Fruit fly (Drosophila melanogaster): ENCODE measurements around the gene CASK.

The CASK gene

dm6 chr3R:21834234-21835070 lies 12.0 kb upstream of the CASK start (continued):
- TF ChIP-seq bsh (GFP tag; optimal IDR thresholded peaks at IDR 0.05) (peak in 1 of 2 experiments; percentile 78), CG12219 (GFP tag; optimal IDR thresholded peaks at IDR 0.05) (peak; percentile 8), gfzf (GFP tag; optimal IDR thresholded peaks at IDR 0.05) (no peak), disco-r (GFP tag; optimal IDR thresholded peaks at IDR 0.05) (no peak), CG31388 (GFP tag; optimal IDR thresholded peaks at IDR 0.05) (no peak), CG2199 (GFP tag; IDR thresholded peaks at IDR 0.05) (no peak), Nf-YA (GFP tag; IDR thresholded peaks at IDR 0.05) (no peak), odd (GFP tag; optimal IDR thresholded peaks at IDR 0.05) (peak; percentile 40), CG11456 (GFP tag; IDR thresholded peaks at IDR 0.05) (no peak), z (GFP tag; IDR thresholded peaks at IDR 0.05) (no peak), CG2202 (tag; optimal IDR thresholded peaks at IDR 0.05) (peak; percentile 49), al (GFP tag; IDR thresholded peaks at IDR 0.05) (no peak), dm (GFP tag; optimal IDR thresholded peaks at IDR 0.05) (no peak), klu (GFP tag; IDR thresholded peaks at IDR 0.05) (no peak), sqz (GFP tag; optimal IDR thresholded peaks at IDR 0.05) (no peak), jumu (GFP tag; optimal IDR thresholded peaks at IDR 0.05) (no peak), CG1603 (tag; optimal IDR thresholded peaks at IDR 0.05) (peak; percentile 70), da (GFP tag; optimal IDR thresholded peaks at IDR 0.05) (no peak), CG10431 (GFP tag; optimal IDR thresholded peaks at IDR 0.05) (no peak), zfh1 (GFP tag; IDR thresholded peaks at IDR 0.05) (peak; percentile 60; the same call in 2 of the 3 replicates), CG7556 (GFP tag; optimal IDR thresholded peaks at IDR 0.05) (peak; percentile 45), CG18599 (GFP tag; optimal IDR thresholded peaks at IDR 0.05) (no peak), nerfin-2 (GFP tag; IDR thresholded peaks at IDR 0.05; ENCODE audit: partially characterized antibody) (no peak), CG7963 (GFP tag; IDR thresholded peaks at IDR 0.05; ENCODE audit: partially characterized antibody) (no peak), kay (GFP tag; optimal IDR thresholded peaks at IDR 0.05) (no peak), pan (optimal IDR thresholded peaks at IDR 0.05) (no peak), pan (GFP tag; optimal IDR thresholded peaks at IDR 0.05 in 1 of 2, IDR thresholded peaks at IDR 0.05 in 1 of 2) (no peak), CG15696 (tag; optimal IDR thresholded peaks at IDR 0.05) (no peak), Rfx (GFP tag; IDR thresholded peaks at IDR 0.05) (no peak), trh (GFP tag; optimal IDR thresholded peaks at IDR 0.05) (no peak), CG32532 (GFP tag; IDR thresholded peaks at IDR 0.05) (no peak; the same call in 1 of the 2 replicates), Eip74EF (GFP tag; optimal IDR thresholded peaks at IDR 0.05) (peak in 1 of 2 experiments; percentile 19), crol (GFP tag; IDR thresholded peaks at IDR 0.05) (peak; percentile 59), CG8388 (GFP tag; optimal IDR thresholded peaks at IDR 0.05) (peak; percentile 67), so (GFP tag; IDR thresholded peaks at IDR 0.05) (no peak), CG4617 (GFP tag; optimal IDR thresholded peaks at IDR 0.05; ENCODE audit: borderline replicate concordance) (no peak), pnt (GFP tag; optimal IDR thresholded peaks at IDR 0.05) (no peak), CG12071 (GFP tag; optimal IDR thresholded peaks at IDR 0.05) (no peak), vvl (GFP tag; IDR thresholded peaks at IDR 0.05) (peak; percentile 72), CG12659 (GFP tag; optimal IDR thresholded peaks at IDR 0.05) (peak; percentile 15), CG4282 (GFP tag; optimal IDR thresholded peaks at IDR 0.05) (no peak), Bgb (GFP tag; IDR thresholded peaks at IDR 0.05; ENCODE audit: partially characterized antibody) (no peak), Sin3A (optimal IDR thresholded peaks at IDR 0.05) (no peak), CG2116 (GFP tag; optimal IDR thresholded peaks at IDR 0.05) (no peak), nmo (GFP tag; optimal IDR thresholded peaks at IDR 0.05) (peak; percentile 59), Ets97D (GFP tag; optimal IDR thresholded peaks at IDR 0.05) (no peak), Dref (GFP tag; IDR thresholded peaks at IDR 0.05) (no peak), CG17186 (GFP tag; optimal IDR thresholded peaks at IDR 0.05) (no peak), gt (GFP tag; IDR thresholded peaks at IDR 0.05) (no peak), luna (GFP tag; optimal IDR thresholded peaks at IDR 0.05) (no peak)
